Worm (Caenorhabditis elegans): ENCODE results near the gene cyld-1.
A peak's percentile ranks its signal among the peaks of the same experiment; 100 is the strongest.

cyld-1 gene

ce11 chrIII:9922874-9923273 lies 12.4 kb upstream of the cyld-1 start, which contains the start of gene cbp-2:
Gene cbp-2 (plus strand): TSS chrIII:9923174.
- TF ChIP-seq nhr-90 (tag; optimal IDR thresholded peaks at IDR 0.05; ENCODE audit: poor library complexity), result no peak
- TF ChIP-seq F16B12.6 (tag; optimal IDR thresholded peaks at IDR 0.05), result no peak
- TF ChIP-seq egl-27 (tag; optimal IDR thresholded peaks at IDR 0.05), result no peak
- TF ChIP-seq unc-62 (GFP tag; optimal IDR thresholded peaks at IDR 0.05), result no peak
- no peak for TF ChIP-seq vab-15 (tag; optimal IDR thresholded peaks at IDR 0.05)
- TF ChIP-seq aha-1 (tag; optimal IDR thresholded peaks at IDR 0.05), result no peak
- no peak for TF ChIP-seq snpc-4 (tag; optimal IDR thresholded peaks at IDR 0.05)
- TF ChIP-seq hpl-2 (GFP tag; optimal IDR thresholded peaks at IDR 0.05), result no peak
- no peak for TF ChIP-seq pag-3 (tag; optimal IDR thresholded peaks at IDR 0.05; ENCODE audit: borderline replicate concordance, insufficient read depth)
- TF ChIP-seq dpl-1 (GFP tag; optimal IDR thresholded peaks at IDR 0.05), result no peak
- no peak for TF ChIP-seq tbx-2 (tag; optimal IDR thresholded peaks at IDR 0.05)
- no peak for TF ChIP-seq nhr-85 (tag)
- no peak for TF ChIP-seq nhr-76 (tag; optimal IDR thresholded peaks at IDR 0.05)
- no peak for TF ChIP-seq ceh-63 (GFP tag; optimal IDR thresholded peaks at IDR 0.05)
- TF ChIP-seq unc-98 (GFP tag; IDR thresholded peaks at IDR 0.05), result no peak
- TF ChIP-seq C16A3.4 (tag; optimal IDR thresholded peaks at IDR 0.05), result no peak

- TF ChIP-seq lin-15B (tag; optimal IDR thresholded peaks at IDR 0.05) (no peak), snpc-4 (tag; optimal IDR thresholded peaks at IDR 0.05) (no peak), tbx-2 (tag; optimal IDR thresholded peaks at IDR 0.05) (no peak), ztf-4 (tag; optimal IDR thresholded peaks at IDR 0.05) (no peak), mef-2 (tag; optimal IDR thresholded peaks at IDR 0.05) (no peak)
Observed at ce11 chrIII:9922310-9922709, 11.9 kb upstream of the cyld-1 start.

- no peak for TF ChIP-seq alr-1 (tag; optimal IDR thresholded peaks at IDR 0.05; ENCODE audit: borderline replicate concordance)
- no peak for TF ChIP-seq nhr-237 (tag; optimal IDR thresholded peaks at IDR 0.05)
- no peak for TF ChIP-seq nhr-85 (tag)
- no peak for TF ChIP-seq Y116A8C.19 (tag; optimal IDR thresholded peaks at IDR 0.05; ENCODE audit: borderline replicate concordance)
- no peak for TF ChIP-seq ama-1 (optimal IDR thresholded peaks at IDR 0.05)
- TF ChIP-seq ceh-8 (GFP tag; optimal IDR thresholded peaks at IDR 0.05), result no peak
- no peak for TF ChIP-seq fkh-4 (tag; optimal IDR thresholded peaks at IDR 0.05; ENCODE audit: borderline replicate concordance)
- TF ChIP-seq hlh-4 (tag; optimal IDR thresholded peaks at IDR 0.05), result no peak
- TF ChIP-seq lin-39 (tag; optimal IDR thresholded peaks at IDR 0.05), result no peak
- TF ChIP-seq nhr-76 (tag; optimal IDR thresholded peaks at IDR 0.05), result no peak
- TF ChIP-seq elt-2 (tag; optimal IDR thresholded peaks at IDR 0.05), result no peak
- TF ChIP-seq elt-3 (tag; optimal IDR thresholded peaks at IDR 0.05), result no peak
- no peak for TF ChIP-seq ets-5 (GFP tag; IDR thresholded peaks at IDR 0.05)
- TF ChIP-seq efl-1 (optimal IDR thresholded peaks at IDR 0.05), result no peak
- TF ChIP-seq efl-1 (GFP tag; optimal IDR thresholded peaks at IDR 0.05 in 1 of 2), result no peak
Observed at ce11 chrIII:9920764-9921163, 10.3 kb upstream of the cyld-1 start, which contains the start of gene F40F12.3. Gene F40F12.3 (minus strand): TSS chrIII:9920864.

ce11 chrIII:9913722-9914121 lies 3.3 kb upstream of the cyld-1 start, which contains the start of gene cbp-3:
Gene cbp-3 (plus strand): TSS chrIII:9913993.
- TF ChIP-seq nhr-20 (tag; optimal IDR thresholded peaks at IDR 0.05), result no peak
- TF ChIP-seq lir-3 (tag; optimal IDR thresholded peaks at IDR 0.05; ENCODE audit: poor library complexity), result no peak
- no peak for TF ChIP-seq nhr-85 (tag)
- no peak for TF ChIP-seq pag-3 (tag; optimal IDR thresholded peaks at IDR 0.05; ENCODE audit: borderline replicate concordance, insufficient read depth)
- TF ChIP-seq jun-1 (tag; optimal IDR thresholded peaks at IDR 0.05), result no peak
- TF ChIP-seq C34B4.2 (tag; optimal IDR thresholded peaks at IDR 0.05), result no peak
- no peak for TF ChIP-seq irx-1 (tag; optimal IDR thresholded peaks at IDR 0.05)
- TF ChIP-seq lsy-2 (tag; optimal IDR thresholded peaks at IDR 0.05), result no peak
- TF ChIP-seq unc-30 (tag; optimal IDR thresholded peaks at IDR 0.05), result no peak
- TF ChIP-seq efl-3 (GFP tag; optimal IDR thresholded peaks at IDR 0.05), result no peak
- peak; percentile 28 for TF ChIP-seq elt-2 (tag; optimal IDR thresholded peaks at IDR 0.05)
- TF ChIP-seq pqm-1 (tag; optimal IDR thresholded peaks at IDR 0.05), result peak; percentile 75
- TF ChIP-seq nhr-19 (GFP tag; conservative IDR thresholded peaks at IDR 0.05), result no peak
- no peak for TF ChIP-seq ces-1 (GFP tag; optimal IDR thresholded peaks at IDR 0.05)
- TF ChIP-seq Y116A8C.19 (tag; optimal IDR thresholded peaks at IDR 0.05; ENCODE audit: borderline replicate concordance), result no peak
- peak in 1 of 2 experiments; percentile 41 for TF ChIP-seq lin-35 (GFP tag; optimal IDR thresholded peaks at IDR 0.05)
- no peak for TF ChIP-seq mep-1 (tag; optimal IDR thresholded peaks at IDR 0.05)
- no peak for TF ChIP-seq ceh-90 (tag; optimal IDR thresholded peaks at IDR 0.05)
- no peak for TF ChIP-seq fkh-10 (GFP tag; optimal IDR thresholded peaks at IDR 0.05)
- no peak for TF ChIP-seq lin-13 (GFP tag; optimal IDR thresholded peaks at IDR 0.05)
